Fruit fly (Drosophila melanogaster): ENCODE results near the gene CG17560.
A peak's percentile ranks its signal among the peaks of the same experiment; 100 is the strongest.

Gene CG17560

DNA sequence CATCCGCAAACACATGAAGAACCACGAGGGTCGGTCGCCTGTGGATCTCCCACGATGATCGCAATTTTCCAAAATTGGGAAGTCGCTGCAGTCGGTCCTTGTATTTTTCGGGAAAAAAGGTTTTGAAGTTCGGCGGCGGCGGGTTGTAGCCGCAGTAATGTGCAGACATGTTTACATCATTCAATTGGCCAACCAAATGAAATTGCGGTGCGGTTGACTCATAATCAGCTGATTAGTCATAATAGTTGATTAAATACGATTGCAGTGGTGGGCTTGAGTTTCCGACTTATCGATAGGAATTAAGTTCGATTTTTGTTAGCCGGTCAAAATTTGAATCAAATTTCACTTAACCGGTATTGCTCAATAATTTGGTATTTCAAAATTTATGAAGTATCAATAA is 34.3 kb downstream of the CG17560 start, which contains the start of gene CG14907 (continued):
- TF ChIP-seq CG1647 (GFP tag; optimal IDR thresholded peaks at IDR 0.05) (no peak), CG18764 (GFP tag; optimal IDR thresholded peaks at IDR 0.05) (no peak), crc (GFP tag; optimal IDR thresholded peaks at IDR 0.05) (no peak), otp (GFP tag; IDR thresholded peaks at IDR 0.05) (no peak), MESR4 (GFP tag; optimal IDR thresholded peaks at IDR 0.05) (peak; percentile 68), CG1529 (GFP tag; optimal IDR thresholded peaks at IDR 0.05) (no peak), Atf-2 (GFP tag; optimal IDR thresholded peaks at IDR 0.05) (no peak), Lpt (GFP tag; optimal IDR thresholded peaks at IDR 0.05) (no peak), en (GFP tag; optimal IDR thresholded peaks at IDR 0.05) (no peak), CG7963 (GFP tag; IDR thresholded peaks at IDR 0.05; ENCODE audit: partially characterized antibody) (peak; percentile 50; the same call in 1 of the 3 replicates), CG15479 (GFP tag; optimal IDR thresholded peaks at IDR 0.05) (no peak), CG12942 (GFP tag; optimal IDR thresholded peaks at IDR 0.05) (no peak), ab (GFP tag; optimal IDR thresholded peaks at IDR 0.05) (no peak), Xbp1 (GFP tag; optimal IDR thresholded peaks at IDR 0.05) (no peak), yki (optimal IDR thresholded peaks at IDR 0.05) (no peak), wor (GFP tag; IDR thresholded peaks at IDR 0.05) (no peak), Meics (GFP tag; optimal IDR thresholded peaks at IDR 0.05) (no peak), CG17829 (tag; optimal IDR thresholded peaks at IDR 0.05) (no peak), kay (GFP tag; optimal IDR thresholded peaks at IDR 0.05) (peak; percentile 91), Gsc (GFP tag; IDR thresholded peaks at IDR 0.05) (no peak), stc (GFP tag; IDR thresholded peaks at IDR 0.05) (no peak), shn (GFP tag; optimal IDR thresholded peaks at IDR 0.05) (no peak), CG10267 (tag; optimal IDR thresholded peaks at IDR 0.05) (no peak), CG2116 (GFP tag; optimal IDR thresholded peaks at IDR 0.05) (peak; percentile 96), nerfin-1 (tag; optimal IDR thresholded peaks at IDR 0.05) (no peak), lola (GFP tag; optimal IDR thresholded peaks at IDR 0.05) (no peak), sna (GFP tag; IDR thresholded peaks at IDR 0.05; ENCODE audit: partially characterized antibody) (peak; percentile 75), pho (GFP tag; optimal IDR thresholded peaks at IDR 0.05) (no peak), psq (GFP tag; optimal IDR thresholded peaks at IDR 0.05) (no peak), CG12219 (GFP tag; optimal IDR thresholded peaks at IDR 0.05) (no peak), tup (GFP tag; optimal IDR thresholded peaks at IDR 0.05) (no peak), CG3847 (GFP tag; IDR thresholded peaks at IDR 0.05) (no peak), CG6654 (GFP tag; optimal IDR thresholded peaks at IDR 0.05) (no peak), CG34224 (GFP tag; IDR thresholded peaks at IDR 0.05; ENCODE audit: partially characterized antibody) (peak; percentile 69), jigr1 (GFP tag; IDR thresholded peaks at IDR 0.05) (no peak), CG17612 (GFP tag; IDR thresholded peaks at IDR 0.05) (no peak), Oaz (GFP tag; IDR thresholded peaks at IDR 0.05) (no peak), cato (GFP tag; optimal IDR thresholded peaks at IDR 0.05; ENCODE audit: borderline replicate concordance) (no peak), CG8944 (GFP tag; optimal IDR thresholded peaks at IDR 0.05) (no peak), NC2β (GFP tag; optimal IDR thresholded peaks at IDR 0.05) (no peak), CG4617 (GFP tag; optimal IDR thresholded peaks at IDR 0.05; ENCODE audit: borderline replicate concordance) (no peak), jing (GFP tag; optimal IDR thresholded peaks at IDR 0.05) (no peak), Bteb2 (GFP tag; optimal IDR thresholded peaks at IDR 0.05) (no peak), Atf6 (GFP tag; IDR thresholded peaks at IDR 0.05) (no peak), CG11247 (GFP tag; IDR thresholded peaks at IDR 0.05) (no peak), ara (GFP tag; IDR thresholded peaks at IDR 0.05) (no peak), CG4282 (GFP tag; optimal IDR thresholded peaks at IDR 0.05) (no peak), gcm (GFP tag; optimal IDR thresholded peaks at IDR 0.05) (no peak), CG10543 (GFP tag; optimal IDR thresholded peaks at IDR 0.05) (no peak), ro (GFP tag; IDR thresholded peaks at IDR 0.05) (no peak), Ets65A (GFP tag) (no peak), CG7556 (GFP tag; optimal IDR thresholded peaks at IDR 0.05) (no peak), CG14860 (GFP tag; IDR thresholded peaks at IDR 0.05; ENCODE audit: partially characterized antibody) (peak; percentile 20; the same call in 1 of the 3 replicates)
